Fruit fly (Drosophila melanogaster) S2 (cell line): ENCODE results near the gene CG15296.

Source experiments
- CG8478 ChIP-seq: fragments of >200 bp; optimal IDR thresholded peaks from 2 replicates; lab custom pipeline; 2018
- CTCF ChIP-seq, 2 experiments: fragments of >200 bp; optimal IDR thresholded peaks; 2 replicates each; lab custom pipeline; 2018

CG15296 gene

DNA sequence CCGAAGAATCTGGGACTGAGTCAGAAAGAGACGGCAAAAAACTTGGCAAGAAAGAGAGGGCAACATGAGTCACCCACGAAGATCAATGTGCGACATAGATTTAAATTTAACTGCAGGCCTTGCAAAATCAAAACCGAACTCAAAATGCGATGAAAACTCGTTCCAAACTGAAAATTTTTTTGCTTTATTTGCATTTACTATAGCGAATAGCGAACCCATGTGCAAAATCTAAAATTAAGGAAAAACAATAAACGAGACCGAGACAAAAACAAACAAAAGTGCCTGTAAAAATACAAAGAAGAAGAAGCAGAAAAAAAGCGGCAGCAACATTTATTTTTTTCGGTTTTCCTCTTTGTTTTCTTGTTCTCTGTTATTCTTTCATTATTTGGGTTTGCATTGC is 20.4 kb downstream of the CG15296 start:
- no peak for TF ChIP-seq CTCF (optimal IDR thresholded peaks at IDR 0.05; lab: Kevin White, UChicago)
- TF ChIP-seq CG8478 (lab: Kevin White, UChicago): no peak

- TF ChIP-seq CG8478 (lab: Kevin White, UChicago) (no peak), CTCF (optimal IDR thresholded peaks at IDR 0.05; lab: Kevin White, UChicago) (no peak)
These were observed 22.1 kb downstream of the CG15296 start for dm6 chrX:10544287-10544686.

DNA sequence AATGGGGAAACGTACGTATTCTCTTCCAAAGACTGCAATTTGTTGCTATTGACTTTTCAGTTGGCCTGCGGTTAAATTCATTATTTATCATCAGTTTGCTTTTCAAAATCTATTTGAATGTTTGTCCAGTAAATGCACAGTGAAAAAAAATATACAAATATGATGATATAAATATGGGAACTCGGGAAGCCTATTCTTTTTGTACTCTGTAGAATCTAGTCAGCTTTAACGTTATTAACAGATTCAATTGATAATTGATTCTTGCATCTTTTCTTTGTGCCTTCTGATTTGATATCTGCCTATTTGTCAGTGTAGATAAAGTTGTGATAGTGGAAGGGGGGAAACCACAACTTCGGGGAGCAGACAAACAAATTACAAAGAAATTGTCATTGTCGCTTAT is 23.1 kb downstream of the CG15296 start:
- TF ChIP-seq CG8478 (lab: Kevin White, UChicago) (no peak), CTCF (optimal IDR thresholded peaks at IDR 0.05; lab: Kevin White, UChicago) (no peak)

DNA sequence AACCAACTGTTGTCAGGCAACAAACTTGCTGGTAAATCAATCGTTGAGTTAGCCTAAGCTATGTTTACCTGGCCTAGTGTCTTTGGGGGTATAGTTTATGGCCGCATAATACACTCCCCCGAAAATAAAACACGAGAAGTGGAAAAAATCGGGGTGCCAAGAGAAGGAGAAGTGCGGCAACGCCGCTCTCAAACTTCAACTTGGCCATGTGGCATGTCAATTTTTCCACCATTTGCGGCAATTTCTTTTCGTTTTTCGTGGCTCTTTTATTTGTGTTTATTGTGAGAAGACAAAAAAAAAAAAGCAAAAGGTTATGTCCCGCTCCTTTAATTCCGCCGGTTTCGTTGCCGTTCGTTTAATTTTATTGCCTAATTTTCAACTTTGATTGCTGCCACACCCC is 25.9 kb downstream of the CG15296 start:
- TF ChIP-seq CTCF (optimal IDR thresholded peaks at IDR 0.05; lab: Kevin White, UChicago): no peak
- no peak for TF ChIP-seq CG8478 (lab: Kevin White, UChicago)

- TF ChIP-seq CTCF (optimal IDR thresholded peaks at IDR 0.05; lab: Kevin White, UChicago) (no peak), CG8478 (lab: Kevin White, UChicago) (no peak)
These were observed 27.4 kb downstream of the CG15296 start for dm6 chrX:10538807-10539509.

DNA sequence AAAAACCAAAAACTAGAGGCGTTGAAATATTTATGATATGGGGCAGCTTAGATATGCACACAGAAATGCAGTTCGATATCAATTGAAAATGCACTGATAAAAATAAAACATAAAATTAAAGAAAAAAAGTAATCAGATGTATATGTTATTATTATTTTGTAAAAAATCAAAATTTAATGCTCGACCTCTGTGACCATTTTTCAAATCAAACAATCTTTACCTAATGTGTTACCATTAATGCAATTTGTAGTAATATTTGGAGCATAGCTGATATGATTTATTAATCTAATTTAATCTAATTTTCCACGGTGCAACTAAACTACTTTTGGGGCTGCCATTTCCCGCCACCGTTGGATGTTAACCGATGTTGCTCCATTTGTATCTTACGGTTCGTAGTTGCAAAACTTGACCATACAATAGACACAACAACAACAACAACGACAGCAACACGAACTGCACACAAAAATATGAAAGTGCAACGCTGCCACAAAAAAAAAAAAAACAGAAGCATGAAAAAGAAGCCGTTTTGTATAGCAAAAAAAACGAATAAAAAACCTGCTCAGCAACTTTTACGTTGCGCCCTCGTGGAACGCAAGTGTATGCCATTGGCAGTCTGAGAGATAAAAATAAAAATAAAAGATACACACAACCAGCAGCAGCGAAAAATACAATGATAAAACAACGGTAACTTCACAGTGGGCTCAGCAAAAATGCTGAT is 30.3 kb downstream of the CG15296 start:
- TF ChIP-seq CG8478 (lab: Kevin White, UChicago) (no peak), CTCF (optimal IDR thresholded peaks at IDR 0.05; lab: Kevin White, UChicago) (no peak)

DNA sequence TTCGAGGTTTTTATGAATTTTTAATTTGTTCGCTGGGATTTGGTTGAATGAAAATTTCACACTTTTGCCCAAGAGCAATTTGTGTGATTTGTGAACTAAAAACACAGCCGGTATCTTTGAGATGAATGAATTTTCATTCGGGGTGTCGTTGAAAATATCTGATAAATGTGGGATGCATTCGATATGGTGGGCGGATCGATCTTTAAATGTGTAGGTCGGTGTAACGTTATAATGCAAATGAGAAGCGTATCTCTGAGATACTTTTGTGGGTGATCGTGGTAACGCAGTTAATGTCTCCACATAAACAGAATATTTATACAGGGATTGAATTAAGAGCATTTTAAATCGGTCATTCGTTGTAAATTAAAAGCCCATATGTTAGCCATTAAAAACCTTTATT is 31.4 kb downstream of the CG15296 start:
- TF ChIP-seq CG8478 (lab: Kevin White, UChicago) (no peak), CTCF (optimal IDR thresholded peaks at IDR 0.05; lab: Kevin White, UChicago) (no peak)

DNA sequence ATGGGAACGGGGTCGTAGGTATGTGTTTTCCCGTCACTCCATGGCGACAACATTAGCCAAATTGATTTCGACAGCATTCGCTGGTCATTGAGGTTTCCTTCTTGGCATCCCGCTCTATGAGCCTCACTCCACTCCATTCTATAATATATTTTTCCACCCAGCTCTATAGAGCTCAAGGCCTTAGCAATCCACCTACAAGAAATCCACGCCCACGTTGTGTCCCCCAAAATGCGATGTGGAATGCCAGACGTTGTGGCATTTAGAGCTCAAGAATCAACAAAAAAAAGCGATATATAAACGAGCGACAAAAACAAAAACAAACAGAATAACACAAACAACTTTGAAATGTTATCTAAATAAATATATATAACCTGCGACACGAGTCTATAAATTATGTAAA is 31.9 kb downstream of the CG15296 start:
- no peak for TF ChIP-seq CTCF (optimal IDR thresholded peaks at IDR 0.05; lab: Kevin White, UChicago)
- TF ChIP-seq CG8478 (lab: Kevin White, UChicago): no peak

DNA sequence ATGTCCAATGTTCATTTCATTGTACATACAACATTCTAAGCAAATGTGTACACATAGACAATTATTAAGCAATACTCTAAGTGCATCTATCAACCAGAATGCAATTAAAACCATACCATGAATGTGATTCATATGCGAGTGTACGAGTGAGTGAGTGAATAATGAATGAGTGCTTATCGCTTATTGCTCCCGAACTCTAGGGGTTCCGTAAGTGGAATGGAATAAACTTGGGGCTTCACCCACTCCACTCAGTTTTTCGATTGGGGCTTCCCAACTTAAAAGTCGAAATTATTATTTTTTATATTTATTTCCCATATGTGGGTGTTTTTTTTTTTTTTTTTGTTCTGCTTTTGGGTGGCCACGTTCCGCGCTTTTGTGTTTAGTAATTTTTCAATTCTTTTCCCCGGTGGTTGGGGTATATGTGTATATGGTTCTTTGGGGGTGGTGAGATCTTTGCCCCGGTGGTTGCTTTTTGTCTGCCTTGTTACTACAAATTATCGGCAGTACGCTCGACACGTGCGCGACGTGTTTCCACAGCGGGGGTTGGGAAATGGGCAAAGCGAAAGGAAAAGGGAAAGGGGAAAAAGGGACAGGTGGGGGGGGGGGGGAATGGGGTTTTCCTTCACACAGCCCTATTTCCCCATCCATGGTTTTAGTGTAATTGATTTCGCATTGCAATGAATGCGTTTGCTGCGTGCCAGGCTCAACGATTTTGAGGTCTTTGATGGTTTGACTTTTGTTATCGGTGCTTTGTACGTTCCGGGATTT is 32.7 kb downstream of the CG15296 start:
- TF ChIP-seq CTCF (optimal IDR thresholded peaks at IDR 0.05; lab: Kevin White, UChicago) (no peak), CG8478 (lab: Kevin White, UChicago) (peak; percentile 80)
